Worm (Caenorhabditis elegans) whole organism, L2 larva: ENCODE measurements around the gene F32H5.1.

ENCODE experiments used
- ZK546.5 ChIP-seq: sonication (generic microtip); optimal IDR thresholded peaks from 2 replicates; lab custom pipeline; 2017; ENCODE audit warnings: missing biosample characterization, missing genetic modification characterization
- ama-1 ChIP-seq: fragments of 150-350 bp; optimal IDR thresholded peaks from 2 replicates; lab custom pipeline; 2018; ENCODE audit warnings: inconsistent platforms
- gmeb-1 ChIP-seq: fragments of 150-350 bp; optimal IDR thresholded peaks from 2 replicates; lab custom pipeline; 2014; ENCODE audit warnings: missing biosample characterization, missing genetic modification characterization
- lin-13 ChIP-seq: fragments of 150-350 bp; optimal IDR thresholded peaks from 2 replicates; lab custom pipeline; 2014; ENCODE audit warnings: missing biosample characterization, missing genetic modification reagents, missing genetic modification characterization
- lin-39 ChIP-seq: fragments of 150-350 bp; optimal IDR thresholded peaks from 2 replicates; lab custom pipeline; 2014; ENCODE audit warnings: missing biosample characterization, missing genetic modification reagents, missing genetic modification characterization
- nhr-23 ChIP-seq: fragments of 150-350 bp; optimal IDR thresholded peaks from 2 replicates; lab custom pipeline; 2014; ENCODE audit warnings: missing biosample characterization, missing genetic modification reagents, missing genetic modification characterization
- nhr-237 ChIP-seq: fragments of 150-350 bp; optimal IDR thresholded peaks from 2 replicates; lab custom pipeline; 2014; ENCODE audit warnings: missing biosample characterization, missing genetic modification characterization
- skn-1 ChIP-seq: sonication (generic microtip); optimal IDR thresholded peaks from 2 replicates; lab custom pipeline; 2017; ENCODE audit warnings: missing biosample characterization, missing genetic modification characterization
- unc-62 ChIP-seq: fragments of 150-350 bp; optimal IDR thresholded peaks from 2 replicates; lab custom pipeline; 2014; ENCODE audit warnings: missing biosample characterization, missing genetic modification reagents, missing genetic modification characterization
- ztf-4 ChIP-seq: fragments of 150-350 bp; optimal IDR thresholded peaks from 2 replicates; lab custom pipeline; 2014; ENCODE audit warnings: missing biosample characterization, missing genetic modification characterization

DNA sequence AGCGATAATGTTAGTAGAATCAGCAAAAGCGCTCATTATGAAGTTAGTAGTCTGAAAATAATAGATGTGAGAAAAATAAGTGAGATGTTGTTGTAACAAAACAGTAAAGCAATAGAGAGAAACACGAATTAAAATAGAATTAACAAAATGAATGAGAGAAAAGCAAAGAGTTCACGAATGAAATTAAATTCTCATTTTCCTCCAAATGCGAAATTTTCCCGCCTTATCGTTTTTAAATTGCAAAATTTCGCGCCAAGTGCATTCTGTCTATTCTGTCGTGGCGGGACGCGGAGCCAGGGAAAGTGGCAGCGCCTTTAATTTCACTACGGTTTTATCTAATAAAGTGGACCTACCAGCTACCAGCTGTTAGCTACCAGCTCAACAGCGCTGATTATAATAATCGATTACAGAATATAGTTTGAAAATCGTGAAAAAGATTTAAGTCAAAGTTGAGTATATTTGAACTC is 45.6 kb downstream of the F32H5.1 start, which contains the start of gene nasp-2:
- TF ChIP-seq skn-1 = no peak
- no peak for TF ChIP-seq nhr-23 (tag; lab: Kevin White, UChicago)
- no peak for TF ChIP-seq ZK546.5 (tag; lab: Kevin White, UChicago)
- TF ChIP-seq ztf-4 = no peak
- TF ChIP-seq lin-39 (tag; lab: Kevin White, UChicago) = no peak
- no peak for TF ChIP-seq lin-13 (GFP tag; lab: Kevin White, UChicago)
- TF ChIP-seq unc-62 (GFP tag; lab: Kevin White, UChicago) = no peak
- no peak for TF ChIP-seq ama-1 (lab: Kevin White, UChicago)
- TF ChIP-seq nhr-237 = no peak
- peak; percentile 57 for TF ChIP-seq gmeb-1 (tag; lab: Kevin White, UChicago)
